Worm (Caenorhabditis elegans) whole organism, late embryonic: ENCODE measurements around the gene dlc-3.

Experiments
- K02D7.2 ChIP-seq: sonication (generic microtip); optimal IDR thresholded peaks from 2 replicates; lab custom pipeline; 2017; ENCODE audit warnings: mild to moderate bottlenecking, missing genetic modification characterization, missing compliant biosample characterization
- ceh-9 ChIP-seq: sonication (generic microtip); optimal IDR thresholded peaks from 2 replicates; lab custom pipeline; 2016; ENCODE audit warnings: mild to moderate bottlenecking, missing genetic modification characterization, inconsistent platforms, missing compliant biosample characterization
- dmd-4 ChIP-seq: sonication (generic microtip); optimal IDR thresholded peaks from 2 replicates; lab custom pipeline; 2016; ENCODE audit warnings: borderline replicate concordance, missing genetic modification characterization, missing compliant biosample characterization
- fkh-10 ChIP-seq: fragments of 150-350 bp; optimal IDR thresholded peaks from 2 replicates; lab custom pipeline; 2014; ENCODE audit warnings: missing biosample characterization, missing genetic modification reagents, missing genetic modification characterization
- hlh-13 ChIP-seq: fragments of 200-800 bp; sonication (Bioruptor generic); optimal IDR thresholded peaks from 2 replicates; lab custom pipeline; 2018; ENCODE audit warnings: mild to moderate bottlenecking, missing genetic modification characterization, missing compliant biosample characterization
- hlh-8 ChIP-seq: sonication (generic microtip); optimal IDR thresholded peaks from 2 replicates; lab custom pipeline; 2016; ENCODE audit warnings: missing genotype, missing genetic modification characterization, missing compliant biosample characterization
- nfya-1 ChIP-seq: sonication (generic microtip); optimal IDR thresholded peaks from 2 replicates; lab custom pipeline; 2017; ENCODE audit warnings: missing genetic modification characterization, mild to moderate bottlenecking, missing compliant biosample characterization, antibody characterized with exemption, moderate library complexity
- rnt-1 ChIP-seq: sonication (generic microtip); optimal IDR thresholded peaks from 2 replicates; lab custom pipeline; 2016; ENCODE audit warnings: missing genetic modification characterization, missing compliant biosample characterization

ce11 chrIV:16384665-16385064 is 47.4 kb upstream of the dlc-3 start:
- TF ChIP-seq K02D7.2 (tag; lab: Kevin White, UChicago) (no peak), fkh-10 (GFP tag; lab: Kevin White, UChicago) (no peak), nfya-1 (tag; lab: Kevin White, UChicago) (no peak), ceh-9 (tag; lab: Kevin White, UChicago) (no peak), dmd-4 (no peak), hlh-13 (GFP tag; lab: Kevin White, UChicago) (no peak), rnt-1 (tag; lab: Kevin White, UChicago) (no peak), hlh-8 (no peak)
